Worm (Caenorhabditis elegans): ENCODE data around the gene fubl-2.

Gene fubl-2

DNA sequence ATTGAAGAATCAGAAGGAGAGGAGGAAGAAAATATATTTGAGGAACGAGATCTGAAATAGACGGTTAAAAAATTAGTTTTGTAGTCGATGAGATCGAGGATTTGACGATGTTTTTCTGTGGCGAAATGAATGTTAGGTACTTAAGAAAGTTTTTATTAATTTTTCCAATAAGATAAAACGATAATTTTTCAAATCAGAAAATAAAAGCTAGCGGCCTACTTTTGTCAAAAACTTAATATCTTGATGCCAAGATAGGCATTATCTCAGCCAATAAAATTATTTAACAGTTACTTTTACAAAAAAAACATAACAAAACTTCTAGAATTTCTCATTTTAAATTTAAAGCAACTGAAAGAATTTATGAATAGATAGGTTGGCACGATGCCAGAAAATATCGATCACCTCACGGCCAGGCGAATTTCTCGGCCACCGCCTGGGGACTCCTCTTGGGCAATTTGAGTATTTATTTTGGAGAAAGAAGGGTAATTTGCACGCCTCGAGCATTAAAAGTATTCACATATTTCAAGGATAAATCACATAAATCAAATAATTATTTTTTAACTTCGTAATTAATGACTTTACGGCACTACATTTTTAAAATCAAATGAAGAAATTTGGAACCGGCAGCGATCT lies at the start of gene fubl-2 (continued):
- no peak for TF ChIP-seq mab-9 (GFP tag; IDR thresholded peaks at IDR 0.05)
- TF ChIP-seq C04F5.9 (tag; optimal IDR thresholded peaks at IDR 0.05) = peak; percentile 45
- peak; percentile 72 for TF ChIP-seq nhr-90 (tag; optimal IDR thresholded peaks at IDR 0.05; ENCODE audit: poor library complexity)
- peak; percentile 0 for TF ChIP-seq F16B12.6 (tag; optimal IDR thresholded peaks at IDR 0.05)
- TF ChIP-seq hlh-4 (tag; optimal IDR thresholded peaks at IDR 0.05) = no peak
- TF ChIP-seq mef-2 (tag; optimal IDR thresholded peaks at IDR 0.05) = no peak
- TF ChIP-seq aha-1 (tag; optimal IDR thresholded peaks at IDR 0.05) = no peak
- peak; percentile 76 for TF ChIP-seq nhr-47 (tag; optimal IDR thresholded peaks at IDR 0.05)
- TF ChIP-seq tlp-1 (tag; optimal IDR thresholded peaks at IDR 0.05) = no peak
- peak; percentile 62 for TF ChIP-seq nhr-19 (GFP tag; conservative IDR thresholded peaks at IDR 0.05)
- TF ChIP-seq sox-4 (tag; optimal IDR thresholded peaks at IDR 0.05) = peak; percentile 67
- TF ChIP-seq unc-30 (tag; optimal IDR thresholded peaks at IDR 0.05) = no peak
- TF ChIP-seq ama-1 (optimal IDR thresholded peaks at IDR 0.05) = no peak
- no peak; the same call in 1 of the 2 replicates for TF ChIP-seq unc-98 (GFP tag; IDR thresholded peaks at IDR 0.05)
- TF ChIP-seq nhr-237 (tag; optimal IDR thresholded peaks at IDR 0.05) = no peak
- peak; percentile 62 for TF ChIP-seq pax-3 (tag; optimal IDR thresholded peaks at IDR 0.05)
- TF ChIP-seq ceh-82 (tag; optimal IDR thresholded peaks at IDR 0.05) = peak; percentile 12 to 45 (median 20)
- peak; percentile 24 for TF ChIP-seq snpc-4 (tag; optimal IDR thresholded peaks at IDR 0.05)
- peak; percentile 6 for TF ChIP-seq skn-1 (tag; optimal IDR thresholded peaks at IDR 0.05)
- TF ChIP-seq mdl-1 (tag; optimal IDR thresholded peaks at IDR 0.05) = no peak
- no peak for TF ChIP-seq ceh-88 (GFP tag; IDR thresholded peaks at IDR 0.05)
- peak; percentile 73 to 74 for TF ChIP-seq efl-1 (optimal IDR thresholded peaks at IDR 0.05)
- peak in 1 of 2 experiments; percentile 51 for TF ChIP-seq efl-1 (GFP tag; optimal IDR thresholded peaks at IDR 0.05 in 1 of 2)
- TF ChIP-seq swsn-7 (tag; optimal IDR thresholded peaks at IDR 0.05) = peak; percentile 66
- TF ChIP-seq isw-1 (GFP tag; IDR thresholded peaks at IDR 0.05) = peak; percentile 46
- TF ChIP-seq egl-27 (tag; optimal IDR thresholded peaks at IDR 0.05) = no peak
- TF ChIP-seq ceh-63 (GFP tag; optimal IDR thresholded peaks at IDR 0.05) = no peak
- no peak for TF ChIP-seq pag-3 (tag; optimal IDR thresholded peaks at IDR 0.05; ENCODE audit: borderline replicate concordance, insufficient read depth)
- no peak for TF ChIP-seq sup-37 (GFP tag; optimal IDR thresholded peaks at IDR 0.05)
- no peak for TF ChIP-seq unc-62 (GFP tag; optimal IDR thresholded peaks at IDR 0.05)
- no peak for TF ChIP-seq hlh-17 (GFP tag; optimal IDR thresholded peaks at IDR 0.05; ENCODE audit: borderline replicate concordance)
- peak; percentile 94 for TF ChIP-seq rnt-1 (tag; optimal IDR thresholded peaks at IDR 0.05)

ce11 chrIII:7136015-7136414 lies 48.5 kb upstream of the fubl-2 start, which contains the start of gene B0280.17:
TSS of gene B0280.17 (minus strand) at chrIII:7136115.
- no peak for TF ChIP-seq mef-2 (tag; optimal IDR thresholded peaks at IDR 0.05)
- no peak for TF ChIP-seq pag-3 (tag; optimal IDR thresholded peaks at IDR 0.05; ENCODE audit: borderline replicate concordance, insufficient read depth)
- no peak for TF ChIP-seq jun-1 (tag; optimal IDR thresholded peaks at IDR 0.05)
- TF ChIP-seq zag-1 (tag; optimal IDR thresholded peaks at IDR 0.05) = no peak
- TF ChIP-seq nhr-12 (tag; optimal IDR thresholded peaks at IDR 0.05) = no peak
- no peak for TF ChIP-seq sptf-1 (tag; optimal IDR thresholded peaks at IDR 0.05)
- TF ChIP-seq mdl-1 (tag; optimal IDR thresholded peaks at IDR 0.05) = no peak
- no peak for TF ChIP-seq fkh-10 (GFP tag; optimal IDR thresholded peaks at IDR 0.05)
- TF ChIP-seq grh-1 (GFP tag; IDR thresholded peaks at IDR 0.05) = no peak
- TF ChIP-seq nhr-20 (tag; optimal IDR thresholded peaks at IDR 0.05) = no peak
- no peak for TF ChIP-seq fkh-4 (tag; optimal IDR thresholded peaks at IDR 0.05; ENCODE audit: borderline replicate concordance)
- TF ChIP-seq ces-1 (GFP tag; optimal IDR thresholded peaks at IDR 0.05) = no peak
- TF ChIP-seq ztf-11 (tag; optimal IDR thresholded peaks at IDR 0.05) = no peak
- no peak for TF ChIP-seq nhr-84 (tag; optimal IDR thresholded peaks at IDR 0.05)
- TF ChIP-seq fkh-8 (tag; optimal IDR thresholded peaks at IDR 0.05) = no peak
- no peak for TF ChIP-seq snu-23 (GFP tag; optimal IDR thresholded peaks at IDR 0.05)
- no peak for TF ChIP-seq lir-3 (tag; optimal IDR thresholded peaks at IDR 0.05; ENCODE audit: poor library complexity)
- TF ChIP-seq nhr-77 (tag; optimal IDR thresholded peaks at IDR 0.05) = no peak
- no peak for TF ChIP-seq zip-4 (GFP tag; optimal IDR thresholded peaks at IDR 0.05)
- TF ChIP-seq ama-1 (optimal IDR thresholded peaks at IDR 0.05) = no peak
